Worm (Caenorhabditis elegans) whole organism, L2 larva: ENCODE data around the gene F54F11.1.

Experiments
- blmp-1 ChIP-seq: sonication (generic microtip); optimal IDR thresholded peaks from 2 replicates; lab custom pipeline; 2017; ENCODE audit warnings: missing genetic modification characterization, mild to moderate bottlenecking, missing compliant biosample characterization, antibody characterized with exemption, moderate library complexity; ENCODE audit not compliant: insufficient read depth
- nhr-11 ChIP-seq: fragments of 150-350 bp; optimal IDR thresholded peaks from 2 replicates; lab custom pipeline; 2014; ENCODE audit warnings: missing biosample characterization, missing genetic modification characterization
- nhr-129 ChIP-seq: fragments of 150-350 bp; optimal IDR thresholded peaks from 2 replicates; lab custom pipeline; 2014; ENCODE audit warnings: missing biosample characterization, missing genetic modification characterization
- unc-39 ChIP-seq: fragments of 150-350 bp; optimal IDR thresholded peaks from 2 replicates; lab custom pipeline; 2014; ENCODE audit warnings: missing biosample characterization, missing genetic modification characterization
- unc-55 ChIP-seq: fragments of 150-350 bp; sonication (generic microtip); optimal IDR thresholded peaks from 3 replicates; lab custom pipeline; 2014; ENCODE audit warnings: missing biosample characterization, missing genetic modification reagents, missing genetic modification characterization
- unc-62 ChIP-seq: fragments of 150-350 bp; optimal IDR thresholded peaks from 2 replicates; lab custom pipeline; 2014; ENCODE audit warnings: missing biosample characterization, missing genetic modification reagents, missing genetic modification characterization
- ztf-1 ChIP-seq: fragments of 200-800 bp; sonication (Bioruptor generic); conservative IDR thresholded peaks from 2 replicates; pipeline ENCODE4 v1.3.6; 2022; ENCODE audit warnings: missing genetic modification characterization, missing compliant biosample characterization
- ztf-11 ChIP-seq: sonication (generic microtip); optimal IDR thresholded peaks from 2 replicates; lab custom pipeline; 2017; ENCODE audit warnings: missing biosample characterization, missing genetic modification characterization

DNA sequence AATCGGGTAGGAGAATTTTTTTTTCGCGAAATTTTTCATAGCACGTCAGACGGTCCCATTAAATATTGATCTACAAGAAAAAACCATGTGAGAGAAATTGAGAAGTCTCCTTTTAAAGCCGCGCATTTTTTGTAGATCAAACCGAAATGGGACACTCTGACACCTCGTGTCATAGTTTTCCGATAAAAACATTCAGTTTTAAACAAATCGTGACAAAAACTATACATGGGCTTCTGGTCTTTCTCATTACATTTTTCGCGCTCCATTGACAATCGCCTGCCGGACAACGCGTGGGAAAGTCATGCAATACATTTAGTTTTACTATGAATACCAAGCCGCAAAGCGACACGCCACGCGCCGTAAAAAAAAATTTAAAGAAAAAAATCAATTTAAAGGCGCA is 1.6 kb downstream of the F54F11.1 start:
- TF ChIP-seq nhr-129 (tag; lab: Kevin White, UChicago) (no peak), unc-62 (GFP tag; lab: Kevin White, UChicago) (no peak), unc-55 (GFP tag; lab: Kevin White, UChicago) (no peak), nhr-11 (tag; lab: Kevin White, UChicago) (no peak), ztf-1 (GFP tag; lab: Robert Waterston, UW) (no peak), ztf-11 (tag; lab: Kevin White, UChicago) (no peak), blmp-1 (tag; lab: Kevin White, UChicago) (no peak), unc-39 (tag; lab: Kevin White, UChicago) (no peak)
